Worm (Caenorhabditis elegans) whole organism, late embryonic: ENCODE measurements around the gene fbxa-65.

Experiments used
- C38D4.7 ChIP-seq: fragments of 200-800 bp; sonication (Bioruptor generic); optimal IDR thresholded peaks from 2 replicates; lab custom pipeline; 2018; ENCODE audit warnings: mild to moderate bottlenecking, missing genetic modification characterization, moderate library complexity, missing compliant biosample characterization
- F13H6.1 ChIP-seq: sonication (generic microtip); optimal IDR thresholded peaks from 2 replicates; lab custom pipeline; 2016; ENCODE audit warnings: missing genetic modification characterization, missing compliant biosample characterization
- K02D7.2 ChIP-seq: sonication (generic microtip); optimal IDR thresholded peaks from 2 replicates; lab custom pipeline; 2017; ENCODE audit warnings: mild to moderate bottlenecking, missing genetic modification characterization, missing compliant biosample characterization
- ahr-1 ChIP-seq: sonication (generic microtip); optimal IDR thresholded peaks from 2 replicates; lab custom pipeline; 2016; ENCODE audit warnings: missing genetic modification characterization, missing compliant biosample characterization
- ceh-14 ChIP-seq: sonication (generic microtip); optimal IDR thresholded peaks from 2 replicates; lab custom pipeline; 2016; ENCODE audit warnings: missing genotype, missing genetic modification characterization, missing compliant biosample characterization
- ceh-18 ChIP-seq: sonication (generic microtip); optimal IDR thresholded peaks from 2 replicates; lab custom pipeline; 2016; ENCODE audit warnings: missing genetic modification characterization, missing compliant biosample characterization
- ceh-2 ChIP-seq: sonication (generic microtip); optimal IDR thresholded peaks from 2 replicates; lab custom pipeline; 2016; ENCODE audit warnings: missing genotype, missing genetic modification characterization, missing compliant biosample characterization
- ceh-34 ChIP-seq: sonication (generic microtip); optimal IDR thresholded peaks from 2 replicates; lab custom pipeline; 2016; ENCODE audit warnings: mild to moderate bottlenecking, missing genetic modification characterization, missing compliant biosample characterization
- ceh-48 ChIP-seq: sonication (generic microtip); optimal IDR thresholded peaks from 2 replicates; lab custom pipeline; 2016; ENCODE audit warnings: missing genetic modification characterization, inconsistent platforms, missing compliant biosample characterization
- ceh-9 ChIP-seq: sonication (generic microtip); optimal IDR thresholded peaks from 2 replicates; lab custom pipeline; 2016; ENCODE audit warnings: mild to moderate bottlenecking, missing genetic modification characterization, inconsistent platforms, missing compliant biosample characterization
- dmd-4 ChIP-seq: sonication (generic microtip); optimal IDR thresholded peaks from 2 replicates; lab custom pipeline; 2016; ENCODE audit warnings: borderline replicate concordance, missing genetic modification characterization, missing compliant biosample characterization
- dve-1 ChIP-seq: sonication (generic microtip); optimal IDR thresholded peaks from 2 replicates; lab custom pipeline; 2017; ENCODE audit warnings: antibody characterized with exemption, mild to moderate bottlenecking, missing genetic modification characterization, missing compliant biosample characterization
- elt-2 ChIP-seq: sonication (generic microtip); optimal IDR thresholded peaks from 2 replicates; lab custom pipeline; 2016; ENCODE audit warnings: missing genetic modification reagents, missing genetic modification characterization, missing compliant biosample characterization
- elt-4 ChIP-seq: sonication (generic microtip); optimal IDR thresholded peaks from 2 replicates; lab custom pipeline; 2016; ENCODE audit warnings: missing genetic modification characterization, missing compliant biosample characterization
- ets-4 ChIP-seq: sonication (generic microtip); optimal IDR thresholded peaks from 2 replicates; lab custom pipeline; 2016; ENCODE audit warnings: missing genetic modification characterization, missing compliant biosample characterization
- eyg-1 ChIP-seq: sonication (generic microtip); optimal IDR thresholded peaks from 2 replicates; lab custom pipeline; 2016; ENCODE audit warnings: missing genotype, missing genetic modification characterization, missing compliant biosample characterization
- fax-1 ChIP-seq: sonication (generic microtip); optimal IDR thresholded peaks from 2 replicates; lab custom pipeline; 2016; ENCODE audit warnings: missing genotype, missing genetic modification characterization, missing compliant biosample characterization
- fkh-6 ChIP-seq: sonication (generic microtip); optimal IDR thresholded peaks from 2 replicates; lab custom pipeline; 2016; ENCODE audit warnings: missing genetic modification characterization, missing compliant biosample characterization
- gmeb-2 ChIP-seq: sonication (generic microtip); optimal IDR thresholded peaks from 2 replicates; lab custom pipeline; 2016; ENCODE audit warnings: missing genetic modification characterization, inconsistent platforms, missing compliant biosample characterization
- hlh-13 ChIP-seq: fragments of 200-800 bp; sonication (Bioruptor generic); optimal IDR thresholded peaks from 2 replicates; lab custom pipeline; 2018; ENCODE audit warnings: mild to moderate bottlenecking, missing genetic modification characterization, missing compliant biosample characterization
- hlh-15 ChIP-seq: sonication (generic microtip); optimal IDR thresholded peaks from 2 replicates; lab custom pipeline; 2016; ENCODE audit warnings: missing genetic modification characterization, missing compliant biosample characterization
- lin-11 ChIP-seq: fragments of 200-800 bp; sonication (Bioruptor generic); optimal IDR thresholded peaks from 2 replicates; lab custom pipeline; 2018; ENCODE audit warnings: mild to moderate bottlenecking, missing genetic modification characterization, missing compliant biosample characterization
- nhr-11 ChIP-seq: fragments of 150-350 bp; optimal IDR thresholded peaks from 2 replicates; lab custom pipeline; 2014; ENCODE audit warnings: missing biosample characterization, missing genetic modification characterization
- nhr-232 ChIP-seq: sonication (generic microtip); optimal IDR thresholded peaks from 2 replicates; lab custom pipeline; 2016; ENCODE audit warnings: missing genetic modification characterization, missing compliant biosample characterization
- npax-4 ChIP-seq: sonication (generic microtip); optimal IDR thresholded peaks from 2 replicates; lab custom pipeline; 2016; ENCODE audit warnings: missing genetic modification characterization, missing compliant biosample characterization
- odd-2 ChIP-seq: sonication (generic microtip); optimal IDR thresholded peaks from 2 replicates; lab custom pipeline; 2017; ENCODE audit warnings: antibody characterized with exemption, mild to moderate bottlenecking, missing genetic modification characterization, missing compliant biosample characterization
- pag-3 ChIP-seq: sonication (generic microtip); optimal IDR thresholded peaks from 2 replicates; lab custom pipeline; 2016; ENCODE audit warnings: missing compliant biosample characterization, missing genetic modification characterization, borderline replicate concordance
- pax-1 ChIP-seq: fragments of 150-350 bp; optimal IDR thresholded peaks from 2 replicates; lab custom pipeline; 2014; ENCODE audit warnings: missing biosample characterization, missing genetic modification characterization
- pqm-1 ChIP-seq: sonication (generic microtip); optimal IDR thresholded peaks from 2 replicates; lab custom pipeline; 2016; ENCODE audit warnings: missing genetic modification characterization, missing compliant biosample characterization
- ref-2 ChIP-seq: sonication (generic microtip); optimal IDR thresholded peaks from 2 replicates; lab custom pipeline; 2016; ENCODE audit warnings: missing genetic modification characterization, missing compliant biosample characterization
- sdc-2 ChIP-seq: sonication (generic microtip); optimal IDR thresholded peaks from 2 replicates; lab custom pipeline; 2016; ENCODE audit warnings: missing genotype, missing genetic modification characterization, missing compliant biosample characterization
- sox-4 ChIP-seq: sonication (generic microtip); optimal IDR thresholded peaks from 2 replicates; lab custom pipeline; 2017; ENCODE audit warnings: mild to moderate bottlenecking, missing genetic modification characterization, inconsistent platforms, missing compliant biosample characterization
- tbx-7 ChIP-seq: sonication (generic microtip); optimal IDR thresholded peaks from 2 replicates; lab custom pipeline; 2016; ENCODE audit warnings: missing genotype, missing genetic modification characterization, missing compliant biosample characterization
- unc-42 ChIP-seq: sonication (generic microtip); optimal IDR thresholded peaks from 2 replicates; lab custom pipeline; 2016; ENCODE audit warnings: missing genotype, missing genetic modification characterization, missing compliant biosample characterization
- unc-55 ChIP-seq: sonication (generic microtip); optimal IDR thresholded peaks from 2 replicates; lab custom pipeline; 2017; ENCODE audit warnings: missing biosample characterization, missing genetic modification reagents, missing genetic modification characterization
- zip-5 ChIP-seq: sonication (generic microtip); optimal IDR thresholded peaks from 2 replicates; lab custom pipeline; 2016; ENCODE audit warnings: missing genetic modification characterization, missing compliant biosample characterization
- ztf-16 ChIP-seq: sonication (generic microtip); optimal IDR thresholded peaks from 2 replicates; lab custom pipeline; 2017; ENCODE audit warnings: missing genetic modification characterization, missing compliant biosample characterization

fbxa-65 gene

DNA sequence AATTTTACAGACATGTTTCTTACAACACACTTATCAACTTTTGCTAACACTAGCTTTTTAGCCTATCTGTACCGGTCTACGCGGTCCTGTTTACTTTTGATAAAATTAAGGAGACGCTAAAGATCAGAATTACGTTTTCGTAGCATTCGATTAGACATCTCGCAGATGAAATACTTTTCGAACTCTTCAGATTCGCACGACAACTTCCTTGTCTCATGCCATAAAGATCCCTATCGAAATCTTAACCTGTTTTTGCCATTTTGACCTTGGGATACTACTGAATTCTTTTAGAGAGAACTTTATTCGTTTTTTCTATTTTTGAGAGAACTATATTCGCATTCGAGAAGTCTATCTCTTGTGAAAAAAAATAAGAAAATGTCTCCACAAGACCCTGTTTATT is 12.9 kb downstream of the fbxa-65 start, which contains the start of gene C17B7.5:
Gene C17B7.5, plus strand, starts transcription at position 301 of the 400 bp plus-strand sequence.
- TF ChIP-seq eyg-1 (tag; lab: Kevin White, UChicago) (no peak), ceh-18 (no peak), F13H6.1 (no peak), ceh-2 (tag; lab: Kevin White, UChicago) (no peak), dmd-4 (no peak), fkh-6 (no peak), nhr-11 (tag; lab: Kevin White, UChicago) (no peak), fax-1 (tag; lab: Kevin White, UChicago) (no peak), ceh-14 (no peak), zip-5 (tag; lab: Kevin White, UChicago) (no peak), ceh-34 (tag; lab: Kevin White, UChicago) (no peak), K02D7.2 (tag; lab: Kevin White, UChicago) (no peak), sdc-2 (tag; lab: Kevin White, UChicago) (no peak), dve-1 (no peak), pag-3 (no peak), ets-4 (tag; lab: Kevin White, UChicago) (no peak), unc-42 (no peak)

- TF ChIP-seq odd-2 (tag; lab: Kevin White, UChicago) (no peak), elt-2 (tag; lab: Kevin White, UChicago) (no peak), sox-4 (tag; lab: Kevin White, UChicago) (no peak), ceh-48 (tag; lab: Kevin White, UChicago) (no peak), npax-4 (tag; lab: Kevin White, UChicago) (no peak), nhr-232 (tag; lab: Kevin White, UChicago) (no peak), pqm-1 (tag; lab: Kevin White, UChicago) (no peak), ceh-9 (tag; lab: Kevin White, UChicago) (no peak)
Observed at ce11 chrV:3332023-3332422, 14.3 kb downstream of the fbxa-65 start, which contains the start of gene C17B7.9. TSS of gene C17B7.9 (minus strand) at chrV:3332123.

DNA sequence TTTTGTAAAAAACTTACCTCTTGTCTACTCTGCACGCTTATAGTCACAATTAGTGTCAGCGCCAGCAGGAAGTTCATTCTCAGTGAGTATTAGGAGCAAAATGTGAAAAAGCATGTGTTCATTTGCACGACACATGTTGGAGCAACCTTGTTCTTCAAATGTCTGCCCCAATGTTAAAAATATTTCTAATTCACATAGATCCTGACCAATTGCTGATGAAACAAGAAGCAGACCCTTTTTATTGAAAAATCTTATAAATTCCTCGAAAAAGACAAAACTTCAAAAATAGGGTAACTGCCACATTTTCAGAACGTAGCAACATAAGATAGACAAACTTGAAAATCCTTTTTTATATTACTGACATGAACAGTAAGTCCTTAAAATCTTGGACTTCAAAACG is 22.1 kb downstream of the fbxa-65 start, which contains the start of gene C17B7.8:
Gene C17B7.8, minus strand, starts transcription at position 101 of the 400 bp plus-strand sequence.
- TF ChIP-seq nhr-11 (tag; lab: Kevin White, UChicago) (no peak), ceh-18 (no peak), pax-1 (no peak), hlh-15 (tag; lab: Kevin White, UChicago) (no peak), lin-11 (tag; lab: Kevin White, UChicago) (no peak), unc-55 (GFP tag; lab: Kevin White, UChicago) (no peak), gmeb-2 (tag; lab: Kevin White, UChicago) (no peak), ztf-16 (tag; lab: Kevin White, UChicago) (no peak), fax-1 (tag; lab: Kevin White, UChicago) (no peak), ref-2 (no peak), hlh-13 (GFP tag; lab: Kevin White, UChicago) (no peak), zip-5 (tag; lab: Kevin White, UChicago) (no peak), tbx-7 (tag; lab: Kevin White, UChicago) (no peak)

DNA sequence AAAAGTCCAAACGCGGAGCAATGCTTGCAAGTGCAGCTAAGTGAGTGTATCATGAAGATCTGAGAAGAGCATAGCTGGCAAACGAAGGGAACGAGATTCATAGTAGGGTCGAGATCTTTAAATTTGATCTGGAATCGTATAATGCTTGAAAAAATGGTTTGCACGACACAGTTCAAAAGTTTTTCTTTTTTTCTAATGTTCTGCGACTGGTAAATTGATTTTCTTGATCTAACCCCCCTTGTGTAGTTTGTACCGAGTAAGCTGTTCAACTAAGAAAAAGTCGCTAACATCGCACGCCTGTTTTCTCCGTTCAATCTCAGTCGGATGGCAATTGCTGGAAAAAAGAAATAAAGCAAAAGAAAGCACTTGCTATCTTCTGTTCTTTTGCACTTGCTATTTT is 25.9 kb downstream of the fbxa-65 start, which contains the start of gene C17B7.14:
Gene C17B7.14, minus strand, starts transcription at position 101 of the 400 bp plus-strand sequence.
- TF ChIP-seq fax-1 (tag; lab: Kevin White, UChicago) (no peak), pax-1 (no peak), ceh-48 (tag; lab: Kevin White, UChicago) (no peak)

ce11 chrV:3320005-3320404 is 26.3 kb downstream of the fbxa-65 start, which contains the start of gene F35F10.14:
TSS of gene F35F10.14 (minus strand) at chrV:3320105.
- no peak for TF ChIP-seq C38D4.7 (GFP tag; lab: Kevin White, UChicago)
- TF ChIP-seq elt-4 (tag; lab: Kevin White, UChicago) = no peak
- TF ChIP-seq ahr-1 (tag; lab: Kevin White, UChicago) = no peak
- no peak for TF ChIP-seq ztf-16 (tag; lab: Kevin White, UChicago)
- TF ChIP-seq ref-2 = no peak
- TF ChIP-seq zip-5 (tag; lab: Kevin White, UChicago) = no peak
- TF ChIP-seq, all 69 proteins: peak for 0
